Fruit fly (Drosophila melanogaster): ENCODE data around the gene CG16704.

DNA sequence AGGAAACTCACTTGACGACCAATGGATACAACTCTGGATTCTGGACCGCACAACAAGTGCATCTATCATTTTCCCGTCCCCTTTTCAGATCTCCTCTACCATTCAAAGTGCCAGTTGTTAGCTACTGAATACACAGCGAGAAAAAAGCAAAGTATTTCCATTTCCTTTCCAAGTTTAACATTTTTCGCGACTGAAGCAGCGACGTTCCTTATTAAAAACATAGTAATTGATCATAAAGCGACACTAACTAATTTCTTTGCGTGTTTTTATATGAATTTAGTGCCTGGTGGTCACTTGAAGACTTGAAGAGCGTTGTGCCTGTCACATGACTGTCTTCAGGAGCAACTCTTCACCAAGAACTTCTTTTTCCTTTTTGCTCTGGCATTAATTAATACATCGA, 47.0 kb downstream of the CG16704 start:
- TF ChIP-seq sv (GFP tag; optimal IDR thresholded peaks at IDR 0.05): no peak
- no peak for TF ChIP-seq Hnf4 (GFP tag; optimal IDR thresholded peaks at IDR 0.05)
- no peak for TF ChIP-seq rgr (GFP tag; optimal IDR thresholded peaks at IDR 0.05)
- TF ChIP-seq h (GFP tag; optimal IDR thresholded peaks at IDR 0.05): no peak
- TF ChIP-seq dmrt93B (GFP tag; optimal IDR thresholded peaks at IDR 0.05): no peak
- no peak for TF ChIP-seq psq (GFP tag; optimal IDR thresholded peaks at IDR 0.05)
